Worm (Caenorhabditis elegans): ENCODE measurements around the gene K07C11.7.

DNA sequence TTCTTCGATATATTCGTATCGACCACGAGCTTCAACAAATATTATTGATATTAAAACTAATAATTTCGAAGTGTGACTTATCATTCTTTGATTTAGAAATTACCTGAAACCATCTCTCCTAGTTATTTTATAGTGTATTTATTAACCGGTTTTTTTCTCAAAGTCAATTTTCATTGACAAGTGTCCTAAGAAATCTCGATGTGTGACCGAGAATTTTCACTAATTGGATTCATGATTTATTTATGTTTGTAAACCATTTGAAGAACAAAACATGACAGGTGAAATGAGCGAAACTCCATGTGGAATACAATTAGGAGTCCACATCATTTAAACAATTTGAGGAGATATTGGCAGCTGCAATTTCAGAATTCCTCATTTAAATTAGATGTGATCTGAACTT, 49.7 kb upstream of the K07C11.7 start, which contains the start of gene C16D9.8:
- TF ChIP-seq dao-5 (tag; optimal IDR thresholded peaks at IDR 0.05): no peak
- no peak for TF ChIP-seq him-1 (tag; optimal IDR thresholded peaks at IDR 0.05)
- no peak for TF ChIP-seq W03F9.2 (tag; optimal IDR thresholded peaks at IDR 0.05)
